Fruit fly (Drosophila melanogaster) whole organism, embryonic: Measurements from ENCODE around the gene CG2931.
A peak's percentile ranks its signal among the peaks of the same experiment; 100 is the strongest.

ENCODE experiments used
- C15 ChIP-seq: fragments of 200-800 bp; sonication (Bioruptor generic); IDR thresholded peaks from 3 replicates; pipeline ENCODE4 v1.3.6; 2022; ENCODE audit warnings: missing biosample characterization, missing genetic modification characterization
- CG10543 ChIP-seq: fragments of 200-800 bp; sonication (Bioruptor generic); optimal IDR thresholded peaks from 3 replicates; lab custom pipeline; 2017; ENCODE audit warnings: missing biosample characterization, mild to moderate bottlenecking, missing genetic modification characterization, moderate library complexity
- CG10979 ChIP-seq: fragments of 200-800 bp; sonication (Bioruptor generic); optimal IDR thresholded peaks from 2 replicates; lab custom pipeline; 2018; ENCODE audit warnings: missing biosample characterization, mild to moderate bottlenecking, missing genetic modification characterization, moderate library complexity
- CG12219 ChIP-seq: fragments of 200-800 bp; sonication (Bioruptor generic); optimal IDR thresholded peaks from 3 replicates; lab custom pipeline; 2018; ENCODE audit warnings: missing biosample characterization, mild to moderate bottlenecking, missing genetic modification characterization
- CG12236 ChIP-seq: fragments of 200-800 bp; sonication (Bioruptor generic); optimal IDR thresholded peaks from 2 replicates; lab custom pipeline; 2016; ENCODE audit warnings: missing biosample characterization, missing genetic modification characterization
- CG14965 ChIP-seq: fragments of 200-800 bp; sonication (Bioruptor generic); optimal IDR thresholded peaks from 2 replicates; lab custom pipeline; 2016; ENCODE audit warnings: missing biosample characterization, missing genetic modification characterization, borderline replicate concordance
- CG1603 ChIP-seq: fragments of 200-800 bp; sonication (Bioruptor generic); optimal IDR thresholded peaks from 2 replicates; lab custom pipeline; 2019; ENCODE audit warnings: missing biosample characterization, mild to moderate bottlenecking, missing genetic modification characterization, moderate library complexity
- CG16813 ChIP-seq: fragments of 200-800 bp; sonication (Bioruptor generic); IDR thresholded peaks from 3 replicates; pipeline ENCODE4 v1.3.6; 2022; ENCODE audit warnings: missing biosample characterization, missing genetic modification characterization; ENCODE audit not compliant: partially characterized antibody
- CG17802 ChIP-seq: fragments of 200-800 bp; sonication (Bioruptor generic); optimal IDR thresholded peaks from 2 replicates; lab custom pipeline; 2018; ENCODE audit warnings: missing biosample characterization, mild to moderate bottlenecking, missing genetic modification characterization, moderate library complexity
- CG2129 ChIP-seq: fragments of 200-800 bp; sonication (Bioruptor generic); IDR thresholded peaks from 2 replicates; pipeline ENCODE4 v1.3.6; 2022; ENCODE audit warnings: missing biosample characterization, missing genetic modification characterization; ENCODE audit not compliant: partially characterized antibody
- CG2712 ChIP-seq: fragments of 200-800 bp; optimal IDR thresholded peaks from 3 replicates; lab custom pipeline; 2019; ENCODE audit warnings: missing biosample characterization, mild to moderate bottlenecking, missing genetic modification characterization, moderate library complexity
- CG4360 ChIP-seq: fragments of 200-800 bp; sonication (Bioruptor generic); IDR thresholded peaks from 2 replicates; pipeline ENCODE4 v1.3.6; 2022; ENCODE audit warnings: missing biosample characterization, missing genetic modification characterization
- CG43689 ChIP-seq: fragments of 200-800 bp; sonication (Bioruptor generic); IDR thresholded peaks from 2 replicates; pipeline ENCODE4 v1.3.6; 2022; ENCODE audit warnings: missing biosample characterization, missing genetic modification characterization
- CG5180 ChIP-seq: fragments of 200-800 bp; sonication (Bioruptor generic); optimal IDR thresholded peaks from 3 replicates; lab custom pipeline; 2017; ENCODE audit warnings: missing biosample characterization, missing genetic modification characterization, mild to moderate bottlenecking, moderate library complexity, missing genetic modification reagents
- CG7372 ChIP-seq: fragments of 200-800 bp; sonication (Bioruptor generic); IDR thresholded peaks from 2 replicates; pipeline ENCODE4 v1.3.6; 2022; ENCODE audit warnings: missing biosample characterization, missing genetic modification characterization
- CG8765 ChIP-seq: fragments of 200-800 bp; sonication (Bioruptor generic); IDR thresholded peaks from 2 replicates; pipeline ENCODE4 v1.3.6; 2022; ENCODE audit warnings: missing biosample characterization, missing genetic modification characterization
- CrebB ChIP-seq: fragments of 200-800 bp; sonication (Bioruptor generic); optimal IDR thresholded peaks from 3 replicates; lab custom pipeline; 2018; ENCODE audit warnings: missing biosample characterization, mild to moderate bottlenecking, missing genetic modification characterization
- D ChIP-seq, 2 experiments: fragments of 200-800 bp in 1 of 2; fragments of >200 bp in 1 of 2; sonication (Bioruptor generic) in 1 of 2; optimal IDR thresholded peaks; 2 replicates in 1 of 2; 3 replicates in 1 of 2; lab custom pipeline; 2017; ENCODE audit warnings: mild to moderate bottlenecking in 1 of 2, missing biosample characterization in 1 of 2, missing genetic modification characterization in 1 of 2, missing genetic modification reagents in 1 of 2
- Dek ChIP-seq: fragments of 200-800 bp; sonication (Bioruptor generic); optimal IDR thresholded peaks from 3 replicates; lab custom pipeline; 2019; ENCODE audit warnings: missing biosample characterization, mild to moderate bottlenecking, missing genetic modification characterization, moderate library complexity
- E2f2 ChIP-seq: fragments of 200-800 bp; sonication (Bioruptor generic); IDR thresholded peaks from 2 replicates; pipeline ENCODE4 v1.3.6; 2022; ENCODE audit warnings: missing biosample characterization, missing genetic modification characterization
- Eip74EF ChIP-seq, 2 experiments: fragments of 200-800 bp in 1 of 2; fragments of >200 bp in 1 of 2; sonication (Bioruptor generic) in 1 of 2; optimal IDR thresholded peaks; 2 replicates each; lab custom pipeline; 2017 to 2019; ENCODE audit warnings: missing biosample characterization in 2 of 2, missing genetic modification characterization in 2 of 2, mild to moderate bottlenecking in 1 of 2, moderate library complexity in 1 of 2
- H2.0 ChIP-seq: fragments of 200-800 bp; sonication (Bioruptor generic); IDR thresholded peaks from 2 replicates; pipeline ENCODE4 v1.3.6; 2022; ENCODE audit warnings: missing biosample characterization, missing genetic modification characterization
- Hr78 ChIP-seq, 2 experiments: fragments of 200-800 bp in 1 of 2; fragments of >200 bp in 1 of 2; sonication (Bioruptor generic) in 1 of 2; optimal IDR thresholded peaks; 2 replicates each; lab custom pipeline; 2017 to 2019; ENCODE audit warnings: missing biosample characterization in 2 of 2, missing genetic modification characterization in 2 of 2, mild to moderate bottlenecking in 1 of 2, moderate library complexity in 1 of 2
- Meics ChIP-seq: fragments of 200-800 bp; sonication (Bioruptor generic); optimal IDR thresholded peaks from 2 replicates; lab custom pipeline; 2017; ENCODE audit warnings: missing biosample characterization, mild to moderate bottlenecking, missing genetic modification characterization
- Opbp ChIP-seq: fragments of 200-800 bp; sonication (Bioruptor generic); IDR thresholded peaks from 3 replicates; pipeline ENCODE4 v1.3.6; 2022; ENCODE audit warnings: missing biosample characterization, missing genetic modification characterization; ENCODE audit not compliant: partially characterized antibody
- PHDP ChIP-seq: fragments of 200-800 bp; sonication (Bioruptor generic); optimal IDR thresholded peaks from 3 replicates; lab custom pipeline; 2018; ENCODE audit warnings: missing biosample characterization, mild to moderate bottlenecking, missing genetic modification characterization, moderate library complexity
- Rx ChIP-seq: fragments of 200-800 bp; sonication (Bioruptor generic); IDR thresholded peaks from 2 replicates; pipeline ENCODE4 v1.3.6; 2022; ENCODE audit warnings: missing biosample characterization, missing genetic modification characterization
- ab ChIP-seq: fragments of 200-800 bp; sonication (Bioruptor generic); optimal IDR thresholded peaks from 2 replicates; lab custom pipeline; 2016; ENCODE audit warnings: missing biosample characterization, missing genetic modification characterization
- ap ChIP-seq: fragments of 200-800 bp; sonication (Bioruptor generic); IDR thresholded peaks from 2 replicates; pipeline ENCODE4 v1.3.6; 2022; ENCODE audit warnings: missing biosample characterization, missing genetic modification characterization
- ato ChIP-seq: fragments of 200-800 bp; sonication (Bioruptor generic); IDR thresholded peaks from 2 replicates; pipeline ENCODE4 v1.3.6; 2022; ENCODE audit warnings: missing biosample characterization, missing genetic modification characterization; ENCODE audit not compliant: partially characterized antibody
- danr ChIP-seq: fragments of 200-800 bp; sonication (Bioruptor generic); IDR thresholded peaks from 2 replicates; pipeline ENCODE4 v1.3.6; 2022; ENCODE audit warnings: missing biosample characterization, missing genetic modification characterization
- dysf ChIP-seq: fragments of 200-800 bp; sonication (Bioruptor generic); IDR thresholded peaks from 3 replicates; pipeline ENCODE4 v1.3.6; 2022; ENCODE audit warnings: missing biosample characterization, missing genetic modification characterization
- esg ChIP-seq: fragments of 200-800 bp; sonication (Bioruptor generic); conservative IDR thresholded peaks from 2 replicates; pipeline ENCODE4 v1.3.6; 2022; ENCODE audit warnings: missing biosample characterization, missing genetic modification characterization
- eyg ChIP-seq: fragments of 200-800 bp; sonication (Bioruptor generic); optimal IDR thresholded peaks from 3 replicates; lab custom pipeline; 2016; ENCODE audit warnings: missing biosample characterization, missing genetic modification characterization
- gfzf ChIP-seq: fragments of 200-800 bp; sonication (Bioruptor generic); optimal IDR thresholded peaks from 2 replicates; lab custom pipeline; 2016; ENCODE audit warnings: missing biosample characterization, mild to moderate bottlenecking, missing genetic modification characterization, moderate library complexity
- ham ChIP-seq: fragments of 200-800 bp; sonication (Bioruptor generic); IDR thresholded peaks from 2 replicates; pipeline ENCODE4 v1.3.6; 2022; ENCODE audit warnings: missing biosample characterization, missing genetic modification characterization
- jing ChIP-seq: fragments of 200-800 bp; sonication (Bioruptor generic); optimal IDR thresholded peaks from 2 replicates; lab custom pipeline; 2018; ENCODE audit warnings: missing biosample characterization, mild to moderate bottlenecking, missing genetic modification characterization
- kni ChIP-seq: fragments of 200-800 bp; sonication (Bioruptor generic); optimal IDR thresholded peaks from 3 replicates; lab custom pipeline; 2017; ENCODE audit warnings: mild to moderate bottlenecking, missing biosample characterization, missing genetic modification reagents, missing genetic modification characterization
- lov ChIP-seq, 2 experiments: fragments of 200-800 bp in 1 of 2; fragments of >200 bp in 1 of 2; sonication (Bioruptor generic) in 1 of 2; IDR thresholded peaks in 1 of 2; optimal IDR thresholded peaks in 1 of 2; 2 replicates in 1 of 2; 3 replicates in 1 of 2; pipeline versions ENCODE4 v1.3.6 to Lab custom; 2017 to 2022; ENCODE audit warnings: missing biosample characterization in 1 of 2, missing genetic modification characterization in 1 of 2
- nmo ChIP-seq: fragments of 200-800 bp; sonication (Bioruptor generic); optimal IDR thresholded peaks from 2 replicates; lab custom pipeline; 2018; ENCODE audit warnings: missing biosample characterization, mild to moderate bottlenecking, missing genetic modification characterization, moderate library complexity
- pfk ChIP-seq: fragments of 200-800 bp; sonication (Bioruptor generic); optimal IDR thresholded peaks from 2 replicates; lab custom pipeline; 2018; ENCODE audit warnings: missing biosample characterization, mild to moderate bottlenecking, missing genetic modification characterization, moderate library complexity
- seq ChIP-seq: fragments of 200-800 bp; sonication (Bioruptor generic); IDR thresholded peaks from 2 replicates; pipeline ENCODE4 v1.3.6; 2022; ENCODE audit warnings: missing biosample characterization, missing genetic modification characterization
- sisA ChIP-seq: fragments of 200-800 bp; sonication (Bioruptor generic); IDR thresholded peaks from 2 replicates; pipeline ENCODE4 v1.3.6; 2022; ENCODE audit warnings: missing biosample characterization, missing genetic modification characterization
- so ChIP-seq: fragments of 200-800 bp; sonication (Bioruptor generic); IDR thresholded peaks from 3 replicates; pipeline ENCODE4 v1.3.6; 2022; ENCODE audit warnings: missing biosample characterization, missing genetic modification characterization
- tx ChIP-seq: fragments of 200-800 bp; sonication (Bioruptor generic); optimal IDR thresholded peaks from 2 replicates; lab custom pipeline; 2016; ENCODE audit warnings: missing biosample characterization, missing genetic modification characterization
- vfl ChIP-seq: fragments of 200-800 bp; sonication (Bioruptor generic); optimal IDR thresholded peaks from 2 replicates; lab custom pipeline; 2016; ENCODE audit warnings: missing biosample characterization, missing genetic modification characterization
- vnd ChIP-seq: fragments of 200-800 bp; sonication (Bioruptor generic); IDR thresholded peaks from 3 replicates; pipeline ENCODE4 v1.3.6; 2022; ENCODE audit warnings: missing biosample characterization, missing genetic modification characterization; ENCODE audit not compliant: partially characterized antibody
- zf30C ChIP-seq: fragments of 200-800 bp; sonication (Bioruptor generic); optimal IDR thresholded peaks from 3 replicates; lab custom pipeline; 2018; ENCODE audit warnings: missing biosample characterization, mild to moderate bottlenecking, missing genetic modification characterization

The CG2931 gene

dm6 chr3R:5547464-5547943, 20.9 kb downstream of the CG2931 start, which contains the start of gene CG2519 (continued):
- no peak for TF ChIP-seq PHDP (tag; lab: Kevin White, UChicago)
- TF ChIP-seq zf30C (GFP tag; lab: Kevin White, UChicago) = no peak
- TF ChIP-seq pfk (GFP tag; lab: Kevin White, UChicago) = no peak
- peak; percentile 25; the same call in 1 of the 2 replicates for TF ChIP-seq CG8765 (GFP tag; lab: Robert Waterston, UW)
- no peak for TF ChIP-seq CG5180 (GFP tag; lab: Kevin White, UChicago)
- TF ChIP-seq sisA = peak; percentile 55
- TF ChIP-seq danr (GFP tag; lab: Robert Waterston, UW) = 0 out of 2 replicates have a peak, but pooled peaks have one; percentile 14
- peak; percentile 82 for TF ChIP-seq CG2129 (GFP tag; lab: Robert Waterston, UW)
- TF ChIP-seq Opbp (GFP tag; lab: Robert Waterston, UW) = peak; percentile 96
- TF ChIP-seq E2f2 = peak; percentile 61
- peak; percentile 45; the same call in 1 of the 2 replicates for TF ChIP-seq CG7372 (GFP tag; lab: Robert Waterston, UW)
- peak; percentile 95 for TF ChIP-seq CG16813
- TF ChIP-seq CG10543 (GFP tag; lab: Kevin White, UChicago) = peak; percentile 61
- TF ChIP-seq Eip74EF (GFP tag; optimal IDR thresholded peaks at IDR 0.05; lab: Kevin White, UChicago) = no peak
- TF ChIP-seq CG4360 (GFP tag; lab: Robert Waterston, UW) = no peak
- 0 out of 2 replicates have a peak, but pooled peaks have one; percentile 18 for TF ChIP-seq esg
- TF ChIP-seq C15 = no peak
- TF ChIP-seq dysf (GFP tag; lab: Robert Waterston, UW) = peak; percentile 43; the same call in 2 of the 3 replicates
- peak; percentile 81 for TF ChIP-seq D (optimal IDR thresholded peaks at IDR 0.05; lab: Kevin White, UChicago)
- no peak for TF ChIP-seq D (GFP tag; optimal IDR thresholded peaks at IDR 0.05; lab: Kevin White, UChicago)
- TF ChIP-seq tx (GFP tag; lab: Kevin White, UChicago) = peak; percentile 22
- peak; percentile 88 for TF ChIP-seq vnd (GFP tag; lab: Robert Waterston, UW)
- no peak for TF ChIP-seq kni (GFP tag; lab: Kevin White, UChicago)
- TF ChIP-seq Meics (GFP tag; lab: Kevin White, UChicago) = no peak
- peak; percentile 35 for TF ChIP-seq eyg (GFP tag; lab: Kevin White, UChicago)
- TF ChIP-seq CG2712 (tag; lab: Kevin White, UChicago) = no peak
- no peak for TF ChIP-seq ab (GFP tag; lab: Kevin White, UChicago)
- peak; percentile 61; the same call in 2 of the 3 replicates for TF ChIP-seq so (GFP tag; lab: Robert Waterston, UW)
- peak; percentile 42 for TF ChIP-seq gfzf (GFP tag; lab: Kevin White, UChicago)
- peak; percentile 59 for TF ChIP-seq CrebB (tag; lab: Kevin White, UChicago)
- TF ChIP-seq ap = no peak
- TF ChIP-seq Rx (GFP tag; lab: Robert Waterston, UW) = no peak
- TF ChIP-seq CG43689 (GFP tag; lab: Robert Waterston, UW) = no peak
- no peak for TF ChIP-seq CG17802 (tag; lab: Kevin White, UChicago)
- TF ChIP-seq jing = no peak
- peak; percentile 52 for TF ChIP-seq H2.0 (GFP tag; lab: Robert Waterston, UW)
- peak; percentile 38; the same call in 1 of the 2 replicates for TF ChIP-seq seq (GFP tag; lab: Robert Waterston, UW)
- no peak for TF ChIP-seq CG14965
- no peak for TF ChIP-seq CG12219 (GFP tag; lab: Kevin White, UChicago)
- TF ChIP-seq Dek = no peak
- peak; percentile 92 for TF ChIP-seq ato
- TF ChIP-seq lov (optimal IDR thresholded peaks at IDR 0.05; lab: Kevin White, UChicago) = no peak
- 0 out of 3 replicates have a peak, but pooled peaks have one; percentile 53 for TF ChIP-seq lov (GFP tag; IDR thresholded peaks at IDR 0.05; lab: Robert Waterston, UW)
- no peak for TF ChIP-seq CG1603 (tag; lab: Kevin White, UChicago)
- no peak for TF ChIP-seq CG12236 (GFP tag; lab: Kevin White, UChicago)
- TF ChIP-seq nmo (GFP tag; lab: Kevin White, UChicago) = no peak
- TF ChIP-seq Hr78 (GFP tag; optimal IDR thresholded peaks at IDR 0.05; lab: Kevin White, UChicago) = no peak
- peak; percentile 43 for TF ChIP-seq CG10979 (tag; lab: Kevin White, UChicago)
- peak; percentile 60 for TF ChIP-seq vfl (GFP tag; lab: Kevin White, UChicago)
- no peak for TF ChIP-seq ham
